Fruit fly (Drosophila melanogaster): Measurements from ENCODE around the gene CG15922.

DNA sequence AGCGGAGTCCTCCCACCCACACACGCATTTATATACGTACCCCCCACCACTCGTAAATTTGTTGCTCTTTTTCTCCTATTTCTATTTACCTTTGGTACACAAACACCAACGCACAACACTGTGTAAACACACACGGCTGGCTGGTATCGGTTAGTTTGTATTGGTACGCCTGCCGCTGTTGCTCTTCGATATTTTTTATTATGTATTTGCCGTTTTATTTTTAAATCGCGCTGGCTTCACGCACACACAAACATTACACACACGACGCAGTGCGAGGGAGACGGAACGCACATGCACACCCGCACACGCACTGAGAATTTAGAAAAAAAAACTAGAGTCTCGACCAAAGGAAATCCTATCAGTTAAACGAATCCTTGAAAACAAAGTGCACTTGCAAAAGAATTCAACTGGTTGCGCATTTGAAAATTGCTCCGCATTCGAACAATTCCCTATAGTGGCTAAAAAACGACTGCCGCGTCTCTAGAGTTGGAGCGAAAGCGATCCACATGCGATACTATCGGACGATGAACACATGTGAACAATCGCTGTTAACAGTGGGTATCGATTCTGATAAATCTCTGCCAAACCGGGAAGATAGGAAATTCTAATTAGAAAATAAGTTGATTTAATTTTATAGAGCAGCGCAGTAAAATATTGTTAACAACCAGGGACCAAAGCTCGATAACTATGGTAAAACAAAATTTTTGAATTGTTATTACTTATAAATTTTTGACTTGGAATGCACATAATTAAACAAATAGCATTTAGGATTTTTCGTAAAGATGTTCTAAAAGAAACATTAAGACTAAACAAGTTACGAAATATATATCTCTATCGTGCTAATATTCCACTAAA is 9.2 kb downstream of the CG15922 start:
- TF ChIP-seq psq (GFP tag; optimal IDR thresholded peaks at IDR 0.05) = no peak
- TF ChIP-seq sv (GFP tag; optimal IDR thresholded peaks at IDR 0.05) = no peak
- TF ChIP-seq Jra (GFP tag; optimal IDR thresholded peaks at IDR 0.05) = no peak
- peak; percentile 40 for TF ChIP-seq rgr (GFP tag; optimal IDR thresholded peaks at IDR 0.05)
- TF ChIP-seq Mio (GFP tag; optimal IDR thresholded peaks at IDR 0.05) = peak; percentile 23
- TF ChIP-seq Dfd (GFP tag; optimal IDR thresholded peaks at IDR 0.05) = no peak
- TF ChIP-seq OdsH (GFP tag; optimal IDR thresholded peaks at IDR 0.05) = peak; percentile 23
- no peak for TF ChIP-seq dsf (GFP tag; optimal IDR thresholded peaks at IDR 0.05; ENCODE audit: borderline replicate concordance)
- no peak for TF ChIP-seq brk (GFP tag; optimal IDR thresholded peaks at IDR 0.05)
- no peak for TF ChIP-seq usp (GFP tag; optimal IDR thresholded peaks at IDR 0.05)

Data from whole organism, wandering third instar larva.